Worm (Caenorhabditis elegans): ENCODE data around the gene pyt-1.
A peak's percentile ranks its signal among the peaks of the same experiment; 100 is the strongest.

ce11 chrV:10204863-10205338 lies 24.2 kb downstream of the pyt-1 start, which contains the start of the genes ZK856.19 and ZK856.11:
- TF ChIP-seq nhr-237 (tag; optimal IDR thresholded peaks at IDR 0.05) (no peak), nhr-77 (tag; optimal IDR thresholded peaks at IDR 0.05) (no peak), pha-4 (tag; optimal IDR thresholded peaks at IDR 0.05) (peak; percentile 88), ama-1 (optimal IDR thresholded peaks at IDR 0.05) (no peak), nhr-76 (tag; optimal IDR thresholded peaks at IDR 0.05) (no peak), nhr-25 (tag; optimal IDR thresholded peaks at IDR 0.05) (no peak), nhr-11 (tag; optimal IDR thresholded peaks at IDR 0.05) (no peak), ceh-9 (tag; optimal IDR thresholded peaks at IDR 0.05) (no peak), lin-39 (tag; optimal IDR thresholded peaks at IDR 0.05) (no peak), R02D3.7 (tag; optimal IDR thresholded peaks at IDR 0.05) (peak; percentile 86), ZK546.5 (tag; optimal IDR thresholded peaks at IDR 0.05) (no peak), ceh-82 (tag; optimal IDR thresholded peaks at IDR 0.05) (no peak), elt-1 (tag; optimal IDR thresholded peaks at IDR 0.05) (no peak)

All from whole organism, L3 larva.